Worm (Caenorhabditis elegans) whole organism, mixed stage, embryonic: ENCODE data around the gene T22B2.5.

Experiments
- elt-1 ChIP-seq: sonication (generic microtip); optimal IDR thresholded peaks from 2 replicates; lab custom pipeline; 2017; ENCODE audit warnings: missing genetic modification characterization, mild to moderate bottlenecking, missing compliant biosample characterization, antibody characterized with exemption, moderate library complexity, borderline replicate concordance; ENCODE audit not compliant: insufficient read depth
- lin-32 ChIP-seq: fragments of 200-800 bp; sonication (Bioruptor generic); optimal IDR thresholded peaks from 2 replicates; lab custom pipeline; 2018; ENCODE audit warnings: mild to moderate bottlenecking, missing genetic modification characterization, missing compliant biosample characterization
- lsy-2 ChIP-seq: fragments of 150-350 bp; optimal IDR thresholded peaks from 2 replicates; lab custom pipeline; 2014; ENCODE audit warnings: missing biosample characterization, missing genetic modification characterization
- nhr-28 ChIP-seq: fragments of 150-350 bp; optimal IDR thresholded peaks from 2 replicates; lab custom pipeline; 2014; ENCODE audit warnings: missing biosample characterization, missing genetic modification characterization
- unc-39 ChIP-seq: fragments of 150-350 bp; optimal IDR thresholded peaks from 2 replicates; lab custom pipeline; 2014; ENCODE audit warnings: missing biosample characterization, missing genetic modification characterization

DNA sequence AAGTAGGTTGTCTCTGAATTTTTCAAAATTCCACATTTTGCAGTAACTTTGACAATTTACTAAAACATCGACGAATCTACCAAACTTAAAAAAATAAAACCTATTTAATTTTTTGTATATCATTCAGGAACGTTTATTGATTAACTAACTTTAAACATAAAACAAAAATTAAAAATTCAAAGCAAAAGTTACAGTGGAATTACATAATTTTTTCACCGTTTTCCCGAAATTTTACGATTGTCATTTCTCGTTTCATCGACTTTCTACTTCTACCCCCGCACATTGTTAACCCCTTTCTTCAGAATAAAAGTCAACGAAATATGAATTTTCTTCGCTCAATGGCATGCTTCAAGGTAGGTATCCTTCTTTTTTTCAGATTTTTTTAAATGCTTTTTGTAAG lies 32.9 kb downstream of the T22B2.5 start, which contains the start of gene F47F2.1:
- no peak for TF ChIP-seq unc-39
- no peak for TF ChIP-seq elt-1 (tag; lab: Kevin White, UChicago)
- TF ChIP-seq nhr-28 = no peak
- TF ChIP-seq lsy-2 = no peak
- no peak for TF ChIP-seq lin-32 (GFP tag; lab: Kevin White, UChicago)
